Fruit fly (Drosophila melanogaster) whole organism, wandering third instar larva: ENCODE measurements around the gene unc-13-4A.

Source experiments
- Abd-B ChIP-seq: fragments of >200 bp; optimal IDR thresholded peaks from 2 replicates; lab custom pipeline; 2017; ENCODE audit warnings: missing biosample characterization, missing genetic modification characterization
- CG9705 ChIP-seq: fragments of 200-800 bp; sonication (Bioruptor generic); optimal IDR thresholded peaks from 2 replicates; lab custom pipeline; 2018; ENCODE audit warnings: missing biosample characterization, mild to moderate bottlenecking, missing genetic modification characterization
- Hnf4 ChIP-seq: fragments of 200-800 bp; sonication (Bioruptor generic); optimal IDR thresholded peaks from 2 replicates; lab custom pipeline; 2016; ENCODE audit warnings: missing biosample characterization, mild to moderate bottlenecking, missing genetic modification characterization
- br ChIP-seq: fragments of 200-800 bp; sonication (Bioruptor generic); optimal IDR thresholded peaks from 2 replicates; lab custom pipeline; 2016; ENCODE audit warnings: missing biosample characterization, missing genetic modification characterization
- fru ChIP-seq: fragments of 200-800 bp; sonication (Bioruptor generic); optimal IDR thresholded peaks from 3 replicates; lab custom pipeline; 2016; ENCODE audit warnings: missing biosample characterization, mild to moderate bottlenecking, missing genetic modification characterization
- pan ChIP-seq: fragments of >200 bp; optimal IDR thresholded peaks from 2 replicates; lab custom pipeline; 2017
- sage ChIP-seq: fragments of 200-800 bp; sonication (Bioruptor generic); optimal IDR thresholded peaks from 2 replicates; lab custom pipeline; 2016; ENCODE audit warnings: missing biosample characterization, mild to moderate bottlenecking, missing genetic modification characterization
- tai ChIP-seq: sonication (Bioruptor generic); optimal IDR thresholded peaks from 2 replicates; lab custom pipeline; 2016; ENCODE audit warnings: missing biosample characterization, missing genetic modification characterization
- usp ChIP-seq: fragments of >200 bp; optimal IDR thresholded peaks from 2 replicates; lab custom pipeline; 2017; ENCODE audit warnings: missing biosample characterization, missing genetic modification characterization
- woc ChIP-seq: sonication (Bioruptor generic); optimal IDR thresholded peaks from 2 replicates; lab custom pipeline; 2016; ENCODE audit warnings: missing biosample characterization, mild to moderate bottlenecking, missing genetic modification characterization

DNA sequence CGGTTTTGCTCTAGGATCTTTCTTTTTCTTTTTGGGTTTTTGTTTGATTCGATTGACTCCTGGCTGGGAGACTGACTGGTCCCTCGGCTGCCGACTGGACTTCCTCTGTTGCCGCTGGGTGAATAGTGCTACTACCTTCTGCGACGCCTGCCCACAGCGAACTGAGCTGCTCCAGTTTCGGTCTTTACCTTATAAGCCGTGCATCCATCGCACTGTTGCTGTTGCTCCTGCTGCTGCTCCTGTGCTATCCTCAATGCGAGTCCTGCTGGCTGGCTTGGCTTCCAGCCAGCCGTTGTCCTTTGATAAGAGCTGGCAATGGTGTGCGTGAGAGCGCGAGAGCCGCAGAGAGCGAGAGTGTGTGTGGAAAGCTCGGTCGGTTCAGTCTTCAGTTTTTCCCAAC is at the start of gene unc-13-4A:
- TF ChIP-seq CG9705 (no peak), Hnf4 (GFP tag; lab: Kevin White, UChicago) (no peak), fru (GFP tag; lab: Kevin White, UChicago) (no peak), br (GFP tag; lab: Kevin White, UChicago) (no peak), usp (no peak), Abd-B (GFP tag; lab: Kevin White, UChicago) (no peak), woc (GFP tag; lab: Kevin White, UChicago) (no peak), tai (GFP tag; lab: Kevin White, UChicago) (no peak), pan (lab: Kevin White, UChicago) (no peak), sage (GFP tag; lab: Kevin White, UChicago) (no peak)
